Fruit fly (Drosophila melanogaster) whole organism, embryonic: Measurements from ENCODE around the gene CG42525.

Source experiments
- Adf1 ChIP-seq: fragments of 200-800 bp; sonication (Bioruptor generic); IDR thresholded peaks from 2 replicates; pipeline ENCODE4 v1.3.6; 2022; ENCODE audit warnings: missing biosample characterization, missing genetic modification characterization
- CG10654 ChIP-seq: fragments of 200-800 bp; sonication (Bioruptor generic); optimal IDR thresholded peaks from 2 replicates; lab custom pipeline; 2016; ENCODE audit warnings: missing biosample characterization, missing genetic modification characterization
- CG11398 ChIP-seq: fragments of 200-800 bp; sonication (Bioruptor generic); optimal IDR thresholded peaks from 2 replicates; lab custom pipeline; 2016; ENCODE audit warnings: missing biosample characterization, missing genetic modification characterization
- CG11695 ChIP-seq: fragments of 200-800 bp; sonication (Bioruptor generic); IDR thresholded peaks from 3 replicates; pipeline ENCODE4 v1.3.6; 2022; ENCODE audit warnings: missing biosample characterization, missing genetic modification characterization
- CG13123 ChIP-seq: fragments of 200-800 bp; sonication (Bioruptor generic); optimal IDR thresholded peaks from 2 replicates; lab custom pipeline; 2016; ENCODE audit warnings: missing biosample characterization, missing genetic modification characterization
- CG14441 ChIP-seq: fragments of 200-800 bp; sonication (Bioruptor generic); IDR thresholded peaks from 2 replicates; pipeline ENCODE4 v1.3.6; 2022; ENCODE audit warnings: missing biosample characterization, missing genetic modification characterization
- CG1529 ChIP-seq: fragments of 200-800 bp; sonication (Bioruptor generic); optimal IDR thresholded peaks from 3 replicates; lab custom pipeline; 2018; ENCODE audit warnings: missing biosample characterization, missing genetic modification characterization
- CG15514 ChIP-seq: fragments of 200-800 bp; sonication (Bioruptor generic); optimal IDR thresholded peaks from 3 replicates; lab custom pipeline; 2017; ENCODE audit warnings: missing biosample characterization, missing genetic modification characterization, mild to moderate bottlenecking, moderate library complexity, missing genetic modification reagents
- CG16779 ChIP-seq: fragments of 200-800 bp; sonication (Bioruptor generic); IDR thresholded peaks from 2 replicates; pipeline ENCODE4 v1.3.6; 2022; ENCODE audit warnings: missing biosample characterization, missing genetic modification characterization
- CG1832 ChIP-seq: fragments of 200-800 bp; sonication (Bioruptor generic); optimal IDR thresholded peaks from 2 replicates; lab custom pipeline; 2017; ENCODE audit warnings: missing biosample characterization, mild to moderate bottlenecking, missing genetic modification characterization, inconsistent platforms
- CG18764 ChIP-seq: fragments of 200-800 bp; sonication (Bioruptor generic); optimal IDR thresholded peaks from 3 replicates; lab custom pipeline; 2016; ENCODE audit warnings: missing biosample characterization, missing genetic modification characterization
- CG2678 ChIP-seq: fragments of 200-800 bp; sonication (Bioruptor generic); optimal IDR thresholded peaks from 3 replicates; lab custom pipeline; 2019; ENCODE audit warnings: missing biosample characterization, mild to moderate bottlenecking, missing genetic modification characterization, moderate library complexity
- CG30403 ChIP-seq: fragments of 200-800 bp; sonication (Bioruptor generic); optimal IDR thresholded peaks from 3 replicates; lab custom pipeline; 2016; ENCODE audit warnings: missing biosample characterization, missing genetic modification characterization
- CG31365 ChIP-seq: fragments of 200-800 bp; sonication (Bioruptor generic); optimal IDR thresholded peaks from 2 replicates; lab custom pipeline; 2018; ENCODE audit warnings: missing biosample characterization, mild to moderate bottlenecking, missing genetic modification characterization
- CG32532 ChIP-seq: fragments of 200-800 bp; sonication (Bioruptor generic); IDR thresholded peaks from 2 replicates; pipeline ENCODE4 v1.3.6; 2022; ENCODE audit warnings: missing biosample characterization, missing genetic modification characterization
- CG5245 ChIP-seq: fragments of 200-800 bp; sonication (Bioruptor generic); optimal IDR thresholded peaks from 3 replicates; lab custom pipeline; 2016; ENCODE audit warnings: missing biosample characterization, missing genetic modification characterization
- CG6254 ChIP-seq: fragments of 200-800 bp; sonication (Bioruptor generic); optimal IDR thresholded peaks from 3 replicates; lab custom pipeline; 2017; ENCODE audit warnings: mild to moderate bottlenecking, missing biosample characterization, missing genetic modification reagents, missing genetic modification characterization
- CG6272 ChIP-seq: fragments of 200-800 bp; sonication (Bioruptor generic); IDR thresholded peaks from 2 replicates; pipeline ENCODE4 v1.3.6; 2022; ENCODE audit warnings: missing biosample characterization, missing genetic modification characterization
- CG9215 ChIP-seq: fragments of 200-800 bp; sonication (Bioruptor generic); IDR thresholded peaks from 2 replicates; pipeline ENCODE4 v1.3.6; 2022; ENCODE audit warnings: missing biosample characterization, missing genetic modification characterization
- CG9797 ChIP-seq: fragments of 200-800 bp; sonication (Bioruptor generic); optimal IDR thresholded peaks from 3 replicates; lab custom pipeline; 2018; ENCODE audit warnings: missing biosample characterization, mild to moderate bottlenecking, missing genetic modification characterization
- CG9876 ChIP-seq: fragments of 200-800 bp; sonication (Bioruptor generic); optimal IDR thresholded peaks from 2 replicates; lab custom pipeline; 2016; ENCODE audit warnings: missing biosample characterization, missing genetic modification characterization
- Jarid2 ChIP-seq: fragments of 200-800 bp; sonication (Bioruptor generic); optimal IDR thresholded peaks from 3 replicates; lab custom pipeline; 2017; ENCODE audit warnings: mild to moderate bottlenecking, missing biosample characterization, missing genetic modification reagents, missing genetic modification characterization
- NfI ChIP-seq: fragments of 200-800 bp; sonication (Bioruptor generic); optimal IDR thresholded peaks from 3 replicates; lab custom pipeline; 2018; ENCODE audit warnings: missing biosample characterization, mild to moderate bottlenecking, missing genetic modification characterization, moderate library complexity
- Sox100B ChIP-seq: fragments of 200-800 bp; sonication (Bioruptor generic); optimal IDR thresholded peaks from 3 replicates; lab custom pipeline; 2018; ENCODE audit warnings: missing biosample characterization, mild to moderate bottlenecking, missing genetic modification characterization
- Taf1 ChIP-seq: fragments of 200-800 bp; sonication (Bioruptor generic); IDR thresholded peaks from 2 replicates; pipeline ENCODE4 v1.3.6; 2022; ENCODE audit warnings: missing biosample characterization, missing genetic modification characterization
- al ChIP-seq: fragments of 200-800 bp; sonication (Bioruptor generic); IDR thresholded peaks from 2 replicates; pipeline ENCODE4 v1.3.6; 2022; ENCODE audit warnings: missing biosample characterization, missing genetic modification characterization
- ara ChIP-seq: fragments of 200-800 bp; sonication (Bioruptor generic); IDR thresholded peaks from 2 replicates; pipeline ENCODE4 v1.3.6; 2022; ENCODE audit warnings: missing biosample characterization, missing genetic modification characterization
- crol ChIP-seq: fragments of 200-800 bp; sonication (Bioruptor generic); IDR thresholded peaks from 2 replicates; pipeline ENCODE4 v1.3.6; 2022; ENCODE audit warnings: missing biosample characterization, missing genetic modification characterization
- dm ChIP-seq: fragments of 200-800 bp; sonication (Bioruptor generic); optimal IDR thresholded peaks from 3 replicates; lab custom pipeline; 2016; ENCODE audit warnings: missing biosample characterization, missing genetic modification characterization
- dmrt99B ChIP-seq: fragments of 200-800 bp; sonication (Bioruptor generic); optimal IDR thresholded peaks from 2 replicates; lab custom pipeline; 2018; ENCODE audit warnings: missing biosample characterization, mild to moderate bottlenecking, missing genetic modification characterization, moderate library complexity
- dysf ChIP-seq: fragments of 200-800 bp; sonication (Bioruptor generic); IDR thresholded peaks from 3 replicates; pipeline ENCODE4 v1.3.6; 2022; ENCODE audit warnings: missing biosample characterization, missing genetic modification characterization
- eyg ChIP-seq: fragments of 200-800 bp; sonication (Bioruptor generic); optimal IDR thresholded peaks from 3 replicates; lab custom pipeline; 2016; ENCODE audit warnings: missing biosample characterization, missing genetic modification characterization
- ftz-f1 ChIP-seq: fragments of 200-800 bp; sonication (Bioruptor generic); optimal IDR thresholded peaks from 2 replicates; lab custom pipeline; 2016; ENCODE audit warnings: missing biosample characterization, missing genetic modification characterization
- gfzf ChIP-seq: fragments of 200-800 bp; sonication (Bioruptor generic); optimal IDR thresholded peaks from 2 replicates; lab custom pipeline; 2016; ENCODE audit warnings: missing biosample characterization, mild to moderate bottlenecking, missing genetic modification characterization, moderate library complexity
- hbn ChIP-seq: fragments of 200-800 bp; sonication (Bioruptor generic); IDR thresholded peaks from 2 replicates; pipeline ENCODE4 v1.3.6; 2022; ENCODE audit warnings: missing biosample characterization, missing genetic modification characterization; ENCODE audit not compliant: partially characterized antibody
- insv ChIP-seq, 2 experiments: fragments of 200-800 bp; sonication (Bioruptor generic); optimal IDR thresholded peaks; 3 replicates each; lab custom pipeline; 2016 to 2018; ENCODE audit warnings: missing biosample characterization in 2 of 2, missing genetic modification characterization in 2 of 2
- lola ChIP-seq, 3 experiments: fragments of >200 bp in 2 of 3; fragments of 200-800 bp in 1 of 3; sonication (Bioruptor generic) in 1 of 3; optimal IDR thresholded peaks; 2 replicates each; lab custom pipeline; 2017 to 2019; ENCODE audit warnings: missing biosample characterization in 3 of 3, missing genetic modification characterization in 3 of 3, mild to moderate bottlenecking in 1 of 3, moderate library complexity in 1 of 3
- mld ChIP-seq: fragments of 200-800 bp; sonication (Bioruptor generic); IDR thresholded peaks from 3 replicates; pipeline ENCODE4 v1.3.6; 2022; ENCODE audit warnings: missing biosample characterization, missing genetic modification characterization; ENCODE audit not compliant: partially characterized antibody
- nom ChIP-seq: fragments of 200-800 bp; sonication (Bioruptor generic); optimal IDR thresholded peaks from 2 replicates; lab custom pipeline; 2017; ENCODE audit warnings: missing biosample characterization, missing genetic modification characterization, mild to moderate bottlenecking, moderate library complexity, missing genetic modification reagents
- pita ChIP-seq: fragments of 200-800 bp; sonication (Bioruptor generic); optimal IDR thresholded peaks from 2 replicates; lab custom pipeline; 2017; ENCODE audit warnings: missing biosample characterization, mild to moderate bottlenecking, missing genetic modification characterization
- rib ChIP-seq: fragments of 200-800 bp; sonication (Bioruptor generic); IDR thresholded peaks from 2 replicates; pipeline ENCODE4 v1.3.6; 2022; ENCODE audit warnings: missing biosample characterization, missing genetic modification characterization
- sc ChIP-seq, 3 experiments: fragments of >200 bp in 2 of 3; fragments of 200-800 bp in 1 of 3; sonication (Bioruptor generic) in 1 of 3; optimal IDR thresholded peaks; 2 replicates in 2 of 3; 3 replicates in 1 of 3; lab custom pipeline; 2017; ENCODE audit warnings: mild to moderate bottlenecking in 1 of 3, missing biosample characterization in 1 of 3, missing genetic modification characterization in 1 of 3, missing genetic modification reagents in 1 of 3
- sd ChIP-seq: fragments of 200-800 bp; sonication (Bioruptor generic); optimal IDR thresholded peaks from 3 replicates; lab custom pipeline; 2018; ENCODE audit warnings: missing biosample characterization, mild to moderate bottlenecking, missing genetic modification characterization, moderate library complexity
- shn ChIP-seq: fragments of 200-800 bp; sonication (Bioruptor generic); optimal IDR thresholded peaks from 3 replicates; lab custom pipeline; 2016; ENCODE audit warnings: missing biosample characterization, missing genetic modification characterization
- slp2 ChIP-seq: fragments of 200-800 bp; sonication (Bioruptor generic); optimal IDR thresholded peaks from 2 replicates; lab custom pipeline; 2016; ENCODE audit warnings: missing biosample characterization, missing genetic modification characterization
- toy ChIP-seq: fragments of 200-800 bp; sonication (Bioruptor generic); IDR thresholded peaks from 2 replicates; pipeline ENCODE4 v1.3.6; 2022; ENCODE audit warnings: missing biosample characterization, missing genetic modification characterization
- wdn ChIP-seq: fragments of 200-800 bp; sonication (Bioruptor generic); IDR thresholded peaks from 2 replicates; pipeline ENCODE4 v1.3.6; 2022; ENCODE audit warnings: missing biosample characterization, missing genetic modification characterization
- z ChIP-seq: fragments of 200-800 bp; sonication (Bioruptor generic); IDR thresholded peaks from 3 replicates; pipeline ENCODE4 v1.3.6; 2022; ENCODE audit warnings: missing biosample characterization, missing genetic modification characterization

CG42525 gene

dm6 chr3L:3198447-3199402 is 9.2 kb upstream of the CG42525 start, which contains the start of the genes CG32276 and gry (continued):
- TF ChIP-seq CG30403 (GFP tag; lab: Kevin White, UChicago) (peak; percentile 84), gfzf (GFP tag; lab: Kevin White, UChicago) (peak; percentile 94), toy (peak; percentile 40; the same call in 1 of the 2 replicates), CG5245 (GFP tag; lab: Kevin White, UChicago) (peak; percentile 70), eyg (GFP tag; lab: Kevin White, UChicago) (peak; percentile 54), dysf (GFP tag; lab: Robert Waterston, UW) (peak; percentile 74), CG6254 (GFP tag; lab: Kevin White, UChicago) (no peak), crol (GFP tag; lab: Robert Waterston, UW) (no peak), CG11398 (GFP tag; lab: Kevin White, UChicago) (no peak), CG2678 (tag; lab: Kevin White, UChicago) (no peak), mld (GFP tag; lab: Robert Waterston, UW) (no peak), CG1529 (no peak), ara (GFP tag; lab: Robert Waterston, UW) (peak; percentile 46; the same call in 1 of the 2 replicates), CG15514 (GFP tag; lab: Kevin White, UChicago) (peak; percentile 91), CG9876 (GFP tag; lab: Kevin White, UChicago) (peak; percentile 55), dmrt99B (no peak), ftz-f1 (GFP tag; lab: Kevin White, UChicago) (peak; percentile 83), al (GFP tag; lab: Robert Waterston, UW) (peak; percentile 73), hbn (GFP tag; lab: Robert Waterston, UW) (peak; percentile 26; the same call in 1 of the 2 replicates), rib (GFP tag; lab: Robert Waterston, UW) (no peak), slp2 (GFP tag; lab: Kevin White, UChicago) (peak; percentile 67), CG9797 (GFP tag; lab: Kevin White, UChicago) (peak; percentile 96), sc (optimal IDR thresholded peaks at IDR 0.05; lab: Kevin White, UChicago) (no peak), sc (GFP tag; optimal IDR thresholded peaks at IDR 0.05; lab: Kevin White, UChicago) (no peak), NfI (peak; percentile 73), insv (GFP tag; optimal IDR thresholded peaks at IDR 0.05; lab: Kevin White, UChicago) (peak in 1 of 2 experiments; percentile 91), dm (GFP tag; lab: Kevin White, UChicago) (peak; percentile 81), CG9215 (GFP tag; lab: Robert Waterston, UW) (peak; percentile 64), pita (GFP tag; lab: Kevin White, UChicago) (no peak), lola (GFP tag; optimal IDR thresholded peaks at IDR 0.05; lab: Kevin White, UChicago) (peak in 1 of 3 experiments; percentile 71), CG6272 (GFP tag; lab: Robert Waterston, UW) (peak; percentile 48), CG14441 (GFP tag; lab: Robert Waterston, UW) (peak; percentile 60), Adf1 (GFP tag; lab: Robert Waterston, UW) (no peak), Sox100B (no peak), CG18764 (GFP tag; lab: Kevin White, UChicago) (peak; percentile 74), Jarid2 (peak; percentile 50), CG11695 (GFP tag; lab: Robert Waterston, UW) (peak; percentile 73), wdn (GFP tag; lab: Robert Waterston, UW) (0 out of 2 replicates have a peak, but pooled peaks have one; percentile 8), CG16779 (no peak), CG1832 (GFP tag; lab: Kevin White, UChicago) (no peak), CG10654 (GFP tag; lab: Kevin White, UChicago) (no peak), z (GFP tag; lab: Robert Waterston, UW) (0 out of 3 replicates have a peak, but pooled peaks have one; percentile 34), nom (peak; percentile 84), shn (peak; percentile 65), CG13123 (GFP tag; lab: Kevin White, UChicago) (peak; percentile 54), sd (tag; lab: Kevin White, UChicago) (no peak), CG32532 (peak; percentile 81), Taf1 (GFP tag; lab: Robert Waterston, UW) (peak; percentile 49; the same call in 1 of the 2 replicates), CG31365 (tag; lab: Kevin White, UChicago) (no peak)
